Worm (Caenorhabditis elegans): ENCODE data around the gene ZK938.10.

- no peak for TF ChIP-seq dao-5 (tag; optimal IDR thresholded peaks at IDR 0.05)
- TF ChIP-seq him-1 (tag; optimal IDR thresholded peaks at IDR 0.05) = no peak
Observed at ce11 chrII:9845239-9845638, 5.6 kb downstream of the ZK938.10 start, which contains the start of gene chil-9.
